Fruit fly (Drosophila melanogaster): Measurements from ENCODE around the gene Ldaf1.

dm6 chrX:1922765-1923501 lies 21.2 kb upstream of the Ldaf1 start, which contains the start of the genes eIF2Bepsilon and Ocrl:
- no peak for TF ChIP-seq tj (GFP tag; optimal IDR thresholded peaks at IDR 0.05)
- TF ChIP-seq Hr96 (GFP tag; optimal IDR thresholded peaks at IDR 0.05) = no peak
- TF ChIP-seq CG33017 (tag; optimal IDR thresholded peaks at IDR 0.05) = no peak
- TF ChIP-seq CG14711 (tag; optimal IDR thresholded peaks at IDR 0.05) = peak; percentile 58
- TF ChIP-seq CG1620 (GFP tag; optimal IDR thresholded peaks at IDR 0.05) = peak; percentile 25
- no peak for TF ChIP-seq Crg-1 (GFP tag; optimal IDR thresholded peaks at IDR 0.05)

All from whole organism, adult.